Fruit fly (Drosophila melanogaster) whole organism, embryonic: ENCODE data around the gene CG7065.

Source experiments
- Adf1 ChIP-seq: fragments of 200-800 bp; sonication (Bioruptor generic); IDR thresholded peaks from 2 replicates; pipeline ENCODE4 v1.3.6; 2022; ENCODE audit warnings: missing biosample characterization, missing genetic modification characterization
- Aef1 ChIP-seq: fragments of 200-800 bp; sonication (Bioruptor generic); IDR thresholded peaks from 3 replicates; pipeline ENCODE4 v1.3.6; 2022; ENCODE audit warnings: missing biosample characterization, missing genetic modification characterization
- Bgb ChIP-seq: fragments of 200-800 bp; sonication (Bioruptor generic); IDR thresholded peaks from 2 replicates; pipeline ENCODE4 v1.3.6; 2022; ENCODE audit warnings: missing biosample characterization, missing genetic modification characterization; ENCODE audit not compliant: partially characterized antibody
- CG10654 ChIP-seq: fragments of 200-800 bp; sonication (Bioruptor generic); optimal IDR thresholded peaks from 2 replicates; lab custom pipeline; 2016; ENCODE audit warnings: missing biosample characterization, missing genetic modification characterization
- CG11723 ChIP-seq: fragments of 200-800 bp; sonication (Bioruptor generic); optimal IDR thresholded peaks from 2 replicates; lab custom pipeline; 2017; ENCODE audit warnings: missing biosample characterization, mild to moderate bottlenecking, missing genetic modification characterization
- CG12155 ChIP-seq: fragments of 200-800 bp; sonication (Bioruptor generic); optimal IDR thresholded peaks from 3 replicates; lab custom pipeline; 2016; ENCODE audit warnings: missing biosample characterization, missing genetic modification characterization
- CG12769 ChIP-seq: fragments of 200-800 bp; sonication (Bioruptor generic); optimal IDR thresholded peaks from 2 replicates; lab custom pipeline; 2019; ENCODE audit warnings: missing biosample characterization, mild to moderate bottlenecking, missing genetic modification characterization, moderate library complexity
- CG13296 ChIP-seq: fragments of 200-800 bp; sonication (Bioruptor generic); optimal IDR thresholded peaks from 3 replicates; lab custom pipeline; 2018; ENCODE audit warnings: missing biosample characterization, mild to moderate bottlenecking, missing genetic modification characterization
- CG1603 ChIP-seq: fragments of 200-800 bp; sonication (Bioruptor generic); optimal IDR thresholded peaks from 2 replicates; lab custom pipeline; 2019; ENCODE audit warnings: missing biosample characterization, mild to moderate bottlenecking, missing genetic modification characterization, moderate library complexity
- CG16813 ChIP-seq: fragments of 200-800 bp; sonication (Bioruptor generic); IDR thresholded peaks from 3 replicates; pipeline ENCODE4 v1.3.6; 2022; ENCODE audit warnings: missing biosample characterization, missing genetic modification characterization; ENCODE audit not compliant: partially characterized antibody
- CG17361 ChIP-seq: fragments of 200-800 bp; sonication (Bioruptor generic); IDR thresholded peaks from 3 replicates; pipeline ENCODE4 v1.3.6; 2022; ENCODE audit warnings: missing biosample characterization, missing genetic modification characterization
- CG17568 ChIP-seq: fragments of 200-800 bp; sonication (Bioruptor generic); optimal IDR thresholded peaks from 2 replicates; lab custom pipeline; 2018; ENCODE audit warnings: missing biosample characterization, mild to moderate bottlenecking, missing genetic modification characterization, moderate library complexity
- CG18619 ChIP-seq: fragments of 200-800 bp; sonication (Bioruptor generic); optimal IDR thresholded peaks from 3 replicates; lab custom pipeline; 2017; ENCODE audit warnings: missing biosample characterization, mild to moderate bottlenecking, missing genetic modification characterization
- CG2678 ChIP-seq: fragments of 200-800 bp; sonication (Bioruptor generic); optimal IDR thresholded peaks from 3 replicates; lab custom pipeline; 2019; ENCODE audit warnings: missing biosample characterization, mild to moderate bottlenecking, missing genetic modification characterization, moderate library complexity
- CG31365 ChIP-seq: fragments of 200-800 bp; sonication (Bioruptor generic); optimal IDR thresholded peaks from 2 replicates; lab custom pipeline; 2018; ENCODE audit warnings: missing biosample characterization, mild to moderate bottlenecking, missing genetic modification characterization
- CG31388 ChIP-seq: fragments of 200-800 bp; sonication (Bioruptor generic); optimal IDR thresholded peaks from 2 replicates; lab custom pipeline; 2016; ENCODE audit warnings: missing biosample characterization, missing genetic modification characterization
- CG32532 ChIP-seq: fragments of 200-800 bp; sonication (Bioruptor generic); IDR thresholded peaks from 2 replicates; pipeline ENCODE4 v1.3.6; 2022; ENCODE audit warnings: missing biosample characterization, missing genetic modification characterization
- CG4707 ChIP-seq: fragments of 200-800 bp; sonication (Bioruptor generic); optimal IDR thresholded peaks from 2 replicates; lab custom pipeline; 2018; ENCODE audit warnings: missing biosample characterization, mild to moderate bottlenecking, missing genetic modification characterization, moderate library complexity
- CG7963 ChIP-seq: fragments of 200-800 bp; sonication (Bioruptor generic); IDR thresholded peaks from 3 replicates; pipeline ENCODE4 v1.3.6; 2022; ENCODE audit warnings: missing biosample characterization, missing genetic modification characterization; ENCODE audit not compliant: partially characterized antibody
- Camta ChIP-seq: fragments of 200-800 bp; sonication (Bioruptor generic); optimal IDR thresholded peaks from 2 replicates; lab custom pipeline; 2016; ENCODE audit warnings: missing biosample characterization, missing genetic modification characterization
- Dll ChIP-seq: fragments of 200-800 bp; sonication (Bioruptor generic); IDR thresholded peaks from 4 replicates; pipeline ENCODE4 v1.3.6; 2022; ENCODE audit warnings: missing biosample characterization, missing genetic modification characterization; ENCODE audit not compliant: partially characterized antibody
- E2f2 ChIP-seq: fragments of 200-800 bp; sonication (Bioruptor generic); IDR thresholded peaks from 2 replicates; pipeline ENCODE4 v1.3.6; 2022; ENCODE audit warnings: missing biosample characterization, missing genetic modification characterization
- Eip74EF ChIP-seq, 2 experiments: fragments of 200-800 bp in 1 of 2; fragments of >200 bp in 1 of 2; sonication (Bioruptor generic) in 1 of 2; optimal IDR thresholded peaks; 2 replicates each; lab custom pipeline; 2017 to 2019; ENCODE audit warnings: missing biosample characterization in 2 of 2, missing genetic modification characterization in 2 of 2, mild to moderate bottlenecking in 1 of 2, moderate library complexity in 1 of 2
- HmgD ChIP-seq: fragments of 200-800 bp; sonication (Bioruptor generic); optimal IDR thresholded peaks from 3 replicates; lab custom pipeline; 2016; ENCODE audit warnings: missing biosample characterization, missing genetic modification characterization
- Hsf ChIP-seq: fragments of 200-800 bp; sonication (Bioruptor generic); optimal IDR thresholded peaks from 3 replicates; lab custom pipeline; 2016; ENCODE audit warnings: missing biosample characterization, missing genetic modification characterization
- MTF-1 ChIP-seq: fragments of 200-800 bp; sonication (Bioruptor generic); optimal IDR thresholded peaks from 2 replicates; lab custom pipeline; 2018; ENCODE audit warnings: missing biosample characterization, mild to moderate bottlenecking, missing genetic modification characterization, borderline replicate concordance
- Myb ChIP-seq: fragments of 200-800 bp; sonication (Bioruptor generic); optimal IDR thresholded peaks from 2 replicates; lab custom pipeline; 2016; ENCODE audit warnings: missing biosample characterization, missing genetic modification characterization
- NC2α ChIP-seq: fragments of 200-800 bp; sonication (Bioruptor generic); optimal IDR thresholded peaks from 2 replicates; lab custom pipeline; 2016; ENCODE audit warnings: missing biosample characterization, missing genetic modification characterization
- NfI ChIP-seq: fragments of 200-800 bp; sonication (Bioruptor generic); optimal IDR thresholded peaks from 3 replicates; lab custom pipeline; 2018; ENCODE audit warnings: missing biosample characterization, mild to moderate bottlenecking, missing genetic modification characterization, moderate library complexity
- Poxn ChIP-seq: fragments of 200-800 bp; sonication (Bioruptor generic); IDR thresholded peaks from 2 replicates; pipeline ENCODE4 v1.3.6; 2022; ENCODE audit warnings: missing biosample characterization, missing genetic modification characterization
- Ptx1 ChIP-seq: fragments of 200-800 bp; sonication (Bioruptor generic); IDR thresholded peaks from 2 replicates; pipeline ENCODE4 v1.3.6; 2022; ENCODE audit warnings: missing biosample characterization, missing genetic modification characterization
- Sox102F ChIP-seq: fragments of 200-800 bp; sonication (Bioruptor generic); optimal IDR thresholded peaks from 2 replicates; lab custom pipeline; 2018; ENCODE audit warnings: missing biosample characterization, mild to moderate bottlenecking, missing genetic modification characterization, moderate library complexity
- Ssrp ChIP-seq: fragments of 200-800 bp; sonication (Bioruptor generic); optimal IDR thresholded peaks from 2 replicates; lab custom pipeline; 2018; ENCODE audit warnings: missing biosample characterization, mild to moderate bottlenecking, missing genetic modification characterization, moderate library complexity
- ab ChIP-seq: fragments of 200-800 bp; sonication (Bioruptor generic); optimal IDR thresholded peaks from 2 replicates; lab custom pipeline; 2016; ENCODE audit warnings: missing biosample characterization, missing genetic modification characterization
- ac ChIP-seq: fragments of 200-800 bp; sonication (Bioruptor generic); optimal IDR thresholded peaks from 3 replicates; lab custom pipeline; 2017; ENCODE audit warnings: missing biosample characterization, mild to moderate bottlenecking, missing genetic modification characterization
- btn ChIP-seq: fragments of 200-800 bp; sonication (Bioruptor generic); optimal IDR thresholded peaks from 2 replicates; lab custom pipeline; 2016; ENCODE audit warnings: missing biosample characterization, missing genetic modification characterization
- cad ChIP-seq: fragments of >200 bp; optimal IDR thresholded peaks from 2 replicates; lab custom pipeline; 2017; ENCODE audit warnings: missing biosample characterization, missing genetic modification characterization
- dm ChIP-seq: fragments of 200-800 bp; sonication (Bioruptor generic); optimal IDR thresholded peaks from 3 replicates; lab custom pipeline; 2016; ENCODE audit warnings: missing biosample characterization, missing genetic modification characterization
- dmrt11E ChIP-seq: fragments of 200-800 bp; sonication (Bioruptor generic); optimal IDR thresholded peaks from 3 replicates; lab custom pipeline; 2018; ENCODE audit warnings: missing biosample characterization, mild to moderate bottlenecking, missing genetic modification characterization, moderate library complexity
- grn ChIP-seq: fragments of 200-800 bp; sonication (Bioruptor generic); optimal IDR thresholded peaks from 3 replicates; lab custom pipeline; 2017; ENCODE audit warnings: missing biosample characterization, missing genetic modification characterization
- gsb ChIP-seq: fragments of 200-800 bp; sonication (Bioruptor generic); IDR thresholded peaks from 2 replicates; pipeline ENCODE4 v1.3.6; 2022; ENCODE audit warnings: missing biosample characterization, missing genetic modification characterization
- knrl ChIP-seq: fragments of 200-800 bp; sonication (Bioruptor generic); IDR thresholded peaks from 3 replicates; pipeline ENCODE4 v1.3.6; 2022; ENCODE audit warnings: missing biosample characterization, missing genetic modification characterization; ENCODE audit not compliant: partially characterized antibody
- pfk ChIP-seq: fragments of 200-800 bp; sonication (Bioruptor generic); optimal IDR thresholded peaks from 2 replicates; lab custom pipeline; 2018; ENCODE audit warnings: missing biosample characterization, mild to moderate bottlenecking, missing genetic modification characterization, moderate library complexity
- pnt ChIP-seq: fragments of 200-800 bp; sonication (Bioruptor generic); optimal IDR thresholded peaks from 3 replicates; lab custom pipeline; 2016; ENCODE audit warnings: missing biosample characterization, missing genetic modification characterization
- psq ChIP-seq: fragments of 200-800 bp; sonication (Bioruptor generic); optimal IDR thresholded peaks from 2 replicates; lab custom pipeline; 2017; ENCODE audit warnings: missing biosample characterization, missing genetic modification characterization
- ro ChIP-seq: fragments of 200-800 bp; sonication (Bioruptor generic); IDR thresholded peaks from 2 replicates; pipeline ENCODE4 v1.3.6; 2022; ENCODE audit warnings: missing biosample characterization, missing genetic modification characterization
- run ChIP-seq: fragments of 200-800 bp; sonication (Bioruptor generic); optimal IDR thresholded peaks from 3 replicates; lab custom pipeline; 2018; ENCODE audit warnings: missing biosample characterization, mild to moderate bottlenecking, missing genetic modification characterization
- sd ChIP-seq: fragments of 200-800 bp; sonication (Bioruptor generic); optimal IDR thresholded peaks from 3 replicates; lab custom pipeline; 2018; ENCODE audit warnings: missing biosample characterization, mild to moderate bottlenecking, missing genetic modification characterization, moderate library complexity
- sisA ChIP-seq: fragments of 200-800 bp; sonication (Bioruptor generic); IDR thresholded peaks from 2 replicates; pipeline ENCODE4 v1.3.6; 2022; ENCODE audit warnings: missing biosample characterization, missing genetic modification characterization
- slp2 ChIP-seq: fragments of 200-800 bp; sonication (Bioruptor generic); optimal IDR thresholded peaks from 2 replicates; lab custom pipeline; 2016; ENCODE audit warnings: missing biosample characterization, missing genetic modification characterization
- wor ChIP-seq: fragments of 200-800 bp; sonication (Bioruptor generic); IDR thresholded peaks from 2 replicates; pipeline ENCODE4 v1.3.6; 2022; ENCODE audit warnings: missing biosample characterization, missing genetic modification characterization

CG7065 gene

dm6 chrX:9196362-9196761, 54.1 kb downstream of the CG7065 start, which contains the start of gene CG12118 (continued):
- TF ChIP-seq CG18619 (GFP tag; lab: Kevin White, UChicago) (peak; percentile 57), ro (GFP tag; lab: Robert Waterston, UW) (no peak), ac (no peak), gsb (peak; percentile 33; the same call in 1 of the 2 replicates), CG2678 (peak; percentile 81), CG10654 (GFP tag; lab: Kevin White, UChicago) (peak; percentile 82), CG31365 (tag; lab: Kevin White, UChicago) (no peak), wor (GFP tag; lab: Robert Waterston, UW) (peak; percentile 67), CG7963 (GFP tag; lab: Robert Waterston, UW) (peak; percentile 81), Poxn (GFP tag; lab: Robert Waterston, UW) (peak; percentile 32; the same call in 1 of the 2 replicates), pnt (no peak), slp2 (GFP tag; lab: Kevin White, UChicago) (no peak), CG17361 (GFP tag; lab: Robert Waterston, UW) (peak; percentile 80), CG16813 (GFP tag; lab: Robert Waterston, UW) (peak; percentile 92), grn (peak; percentile 21), HmgD (GFP tag; lab: Kevin White, UChicago) (no peak), dm (GFP tag; lab: Kevin White, UChicago) (no peak), CG12155 (GFP tag; lab: Kevin White, UChicago) (peak; percentile 79), ab (no peak), Aef1 (GFP tag; lab: Robert Waterston, UW) (peak; percentile 75), Ssrp (tag; lab: Kevin White, UChicago) (peak; percentile 74), CG32532 (GFP tag; lab: Robert Waterston, UW) (peak; percentile 82), Bgb (GFP tag; lab: Robert Waterston, UW) (peak; percentile 91), Camta (GFP tag; lab: Kevin White, UChicago) (peak; percentile 14), Dll (GFP tag; lab: Robert Waterston, UW) (peak; percentile 97), Eip74EF (GFP tag; optimal IDR thresholded peaks at IDR 0.05; lab: Kevin White, UChicago) (peak in 1 of 2 experiments; percentile 54), CG1603 (tag; lab: Kevin White, UChicago) (peak; percentile 35), Ptx1 (peak; percentile 86), Adf1 (GFP tag; lab: Robert Waterston, UW) (peak; percentile 62), run (no peak), CG12769 (tag; lab: Kevin White, UChicago) (no peak), CG17568 (GFP tag; lab: Kevin White, UChicago) (no peak), sisA (GFP tag; lab: Robert Waterston, UW) (peak; percentile 70), E2f2 (peak; percentile 92), Hsf (GFP tag; lab: Kevin White, UChicago) (peak; percentile 71), Myb (GFP tag; lab: Kevin White, UChicago) (peak; percentile 30), pfk (no peak), CG31388 (GFP tag; lab: Kevin White, UChicago) (peak; percentile 42), knrl (GFP tag; lab: Robert Waterston, UW) (peak; percentile 93), CG4707 (GFP tag; lab: Kevin White, UChicago) (no peak), psq (GFP tag; lab: Kevin White, UChicago) (peak; percentile 30), MTF-1 (GFP tag; lab: Kevin White, UChicago) (no peak), CG13296 (GFP tag; lab: Kevin White, UChicago) (peak; percentile 71), btn (GFP tag; lab: Kevin White, UChicago) (no peak), sd (tag; lab: Kevin White, UChicago) (peak; percentile 60), cad (GFP tag; lab: Kevin White, UChicago) (no peak), NC2α (GFP tag; lab: Kevin White, UChicago) (no peak), CG11723 (GFP tag; lab: Kevin White, UChicago) (peak; percentile 32), Sox102F (peak; percentile 87), NfI (peak; percentile 62), dmrt11E (tag; lab: Kevin White, UChicago) (peak; percentile 80)
